Fruit fly (Drosophila melanogaster): ENCODE data around the gene CG32069.

The CG32069 gene

DNA sequence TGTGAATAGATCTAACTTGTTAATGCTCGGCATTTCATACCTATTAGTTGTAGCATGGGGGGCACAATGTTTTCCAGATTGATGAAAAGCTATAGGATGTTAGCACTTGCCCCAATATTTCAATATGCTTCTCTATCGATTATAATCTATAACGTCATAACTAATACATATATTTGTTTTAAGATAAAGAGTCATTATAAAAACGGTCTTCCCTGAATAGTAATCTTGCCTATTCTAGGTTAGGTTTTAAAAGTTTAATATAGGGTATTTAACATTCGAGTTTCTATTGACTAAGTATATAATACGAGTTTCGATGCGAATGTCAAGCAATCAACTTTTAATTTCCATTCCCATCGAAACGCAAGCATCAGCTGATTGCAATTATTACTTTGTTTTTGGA lies 1.2 kb downstream of the CG32069 start, which contains the start of the genes CG6321 and Blos2 (continued):
- no peak for TF ChIP-seq tup (GFP tag; optimal IDR thresholded peaks at IDR 0.05)
- no peak for TF ChIP-seq Dll (GFP tag; IDR thresholded peaks at IDR 0.05; ENCODE audit: partially characterized antibody)
- TF ChIP-seq gcm (GFP tag; optimal IDR thresholded peaks at IDR 0.05) = peak; percentile 81
- peak; percentile 81 for TF ChIP-seq CG10979 (tag; optimal IDR thresholded peaks at IDR 0.05)
- TF ChIP-seq CG3847 (GFP tag; IDR thresholded peaks at IDR 0.05) = peak; percentile 53; the same call in 1 of the 2 replicates
- no peak for TF ChIP-seq schlank (tag; optimal IDR thresholded peaks at IDR 0.05)
- TF ChIP-seq hb (GFP tag; IDR thresholded peaks at IDR 0.05; ENCODE audit: partially characterized antibody) = no peak
- peak; percentile 79 for TF ChIP-seq sug (tag; optimal IDR thresholded peaks at IDR 0.05)
- TF ChIP-seq Bteb2 (GFP tag; optimal IDR thresholded peaks at IDR 0.05) = peak; percentile 57
- no peak for TF ChIP-seq cas (GFP tag; IDR thresholded peaks at IDR 0.05)
- TF ChIP-seq BtbVII (GFP tag; optimal IDR thresholded peaks at IDR 0.05) = peak; percentile 71
- TF ChIP-seq nau (GFP tag; optimal IDR thresholded peaks at IDR 0.05) = peak; percentile 63
- TF ChIP-seq CG8765 (GFP tag; IDR thresholded peaks at IDR 0.05) = no peak
- TF ChIP-seq ab (GFP tag; optimal IDR thresholded peaks at IDR 0.05) = no peak
- TF ChIP-seq cad (GFP tag; optimal IDR thresholded peaks at IDR 0.05) = no peak
- TF ChIP-seq Max (GFP tag; optimal IDR thresholded peaks at IDR 0.05) = peak; percentile 67
- TF ChIP-seq CG12219 (GFP tag; optimal IDR thresholded peaks at IDR 0.05) = peak; percentile 74
- peak; percentile 39 for TF ChIP-seq CG5245 (GFP tag; optimal IDR thresholded peaks at IDR 0.05)
- TF ChIP-seq CG1602 (GFP tag; optimal IDR thresholded peaks at IDR 0.05) = peak; percentile 51
- TF ChIP-seq tll (GFP tag; optimal IDR thresholded peaks at IDR 0.05) = no peak
- TF ChIP-seq CG7357 (GFP tag; IDR thresholded peaks at IDR 0.05) = peak; percentile 45; the same call in 1 of the 3 replicates
- no peak for TF ChIP-seq Tbp (GFP tag; optimal IDR thresholded peaks at IDR 0.05)
- peak in 1 of 2 experiments; percentile 67 for TF ChIP-seq chif (GFP tag; optimal IDR thresholded peaks at IDR 0.05)
- no peak for TF ChIP-seq CG9876 (GFP tag; optimal IDR thresholded peaks at IDR 0.05)
- TF ChIP-seq Jarid2 (GFP tag; optimal IDR thresholded peaks at IDR 0.05) = no peak
- no peak for TF ChIP-seq shn (GFP tag; optimal IDR thresholded peaks at IDR 0.05)
- TF ChIP-seq mam (GFP tag; optimal IDR thresholded peaks at IDR 0.05) = peak; percentile 23
- TF ChIP-seq CG15601 (tag; optimal IDR thresholded peaks at IDR 0.05) = peak; percentile 68
- TF ChIP-seq CG13775 (GFP tag; optimal IDR thresholded peaks at IDR 0.05) = peak; percentile 61
- peak; percentile 55 for TF ChIP-seq CG4820 (GFP tag; optimal IDR thresholded peaks at IDR 0.05)
- no peak for TF ChIP-seq CG43689 (GFP tag; IDR thresholded peaks at IDR 0.05)
- no peak for TF ChIP-seq HLH4C (GFP tag; IDR thresholded peaks at IDR 0.05; ENCODE audit: partially characterized antibody)
- TF ChIP-seq CG11456 (GFP tag; IDR thresholded peaks at IDR 0.05) = peak; percentile 57; the same call in 1 of the 3 replicates
- no peak for TF ChIP-seq sna (GFP tag; IDR thresholded peaks at IDR 0.05; ENCODE audit: partially characterized antibody)
- TF ChIP-seq Neu2 (GFP tag; optimal IDR thresholded peaks at IDR 0.05; ENCODE audit: borderline replicate concordance) = no peak
- TF ChIP-seq Ets97D (GFP tag; optimal IDR thresholded peaks at IDR 0.05) = peak; percentile 30
- TF ChIP-seq dan (GFP tag; IDR thresholded peaks at IDR 0.05) = no peak
- TF ChIP-seq dysf (GFP tag; IDR thresholded peaks at IDR 0.05) = peak; percentile 88
- peak; percentile 75 for TF ChIP-seq Ptx1 (GFP tag; IDR thresholded peaks at IDR 0.05)
- TF ChIP-seq Optix (GFP tag; IDR thresholded peaks at IDR 0.05) = no peak
- peak; percentile 79 for TF ChIP-seq CG7556 (GFP tag; optimal IDR thresholded peaks at IDR 0.05)
- TF ChIP-seq dmrt11E (tag; optimal IDR thresholded peaks at IDR 0.05) = peak; percentile 75
- no peak for TF ChIP-seq CG7928 (GFP tag; optimal IDR thresholded peaks at IDR 0.05)
- peak; percentile 66 for TF ChIP-seq NfI (GFP tag; optimal IDR thresholded peaks at IDR 0.05)
- TF ChIP-seq gem (tag; optimal IDR thresholded peaks at IDR 0.05) = peak; percentile 90
- TF ChIP-seq CG16779 (GFP tag; IDR thresholded peaks at IDR 0.05) = no peak
- TF ChIP-seq D19B (GFP tag; optimal IDR thresholded peaks at IDR 0.05) = peak; percentile 98
- peak; percentile 24 for TF ChIP-seq CG10274 (GFP tag; optimal IDR thresholded peaks at IDR 0.05)
- no peak for TF ChIP-seq Doc2 (GFP tag; IDR thresholded peaks at IDR 0.05)
- TF ChIP-seq dm (GFP tag; optimal IDR thresholded peaks at IDR 0.05) = no peak
- peak; percentile 33 for TF ChIP-seq wek (GFP tag; optimal IDR thresholded peaks at IDR 0.05)
